Worm (Caenorhabditis elegans) whole organism, mixed stage, embryonic: ENCODE measurements around the gene Y60C6A.1.

Source experiments
- ceh-43 ChIP-seq: fragments of 200-800 bp; sonication (Bioruptor generic); optimal IDR thresholded peaks from 2 replicates; lab custom pipeline; 2018; ENCODE audit warnings: mild to moderate bottlenecking, missing genetic modification characterization, moderate library complexity, missing compliant biosample characterization
- elt-3 ChIP-seq: fragments of 150-350 bp; optimal IDR thresholded peaks from 2 replicates; lab custom pipeline; 2014; ENCODE audit warnings: missing biosample characterization, missing genetic modification characterization
- mls-2 ChIP-seq: sonication (generic microtip); optimal IDR thresholded peaks from 2 replicates; lab custom pipeline; 2016; ENCODE audit warnings: mild to moderate bottlenecking, missing genetic modification characterization, moderate library complexity, missing compliant biosample characterization
- nhr-76 ChIP-seq: sonication (generic microtip); optimal IDR thresholded peaks from 2 replicates; lab custom pipeline; 2017; ENCODE audit warnings: missing biosample characterization, missing genetic modification characterization
- sem-2 ChIP-seq: fragments of 200-800 bp; sonication (Bioruptor generic); optimal IDR thresholded peaks from 2 replicates; lab custom pipeline; 2018; ENCODE audit warnings: mild to moderate bottlenecking, missing genetic modification characterization, missing compliant biosample characterization
- snpc-4 ChIP-seq: fragments of 150-350 bp; optimal IDR thresholded peaks from 2 replicates; lab custom pipeline; 2014; ENCODE audit warnings: missing biosample characterization, missing genetic modification characterization
- unc-62 ChIP-seq: fragments of 150-350 bp; optimal IDR thresholded peaks from 2 replicates; lab custom pipeline; 2014; ENCODE audit warnings: missing biosample characterization, missing genetic modification reagents, missing genetic modification characterization
- ztf-11 ChIP-seq: fragments of 150-350 bp; optimal IDR thresholded peaks from 2 replicates; lab custom pipeline; 2014; ENCODE audit warnings: missing biosample characterization, missing genetic modification characterization

- TF ChIP-seq elt-3, result no peak
- TF ChIP-seq mls-2 (tag; lab: Kevin White, UChicago), result no peak
- no peak for TF ChIP-seq ztf-11 (tag; lab: Kevin White, UChicago)
- no peak for TF ChIP-seq snpc-4 (tag; lab: Kevin White, UChicago)
- no peak for TF ChIP-seq nhr-76 (tag; lab: Kevin White, UChicago)
- no peak for TF ChIP-seq sem-2 (GFP tag; lab: Kevin White, UChicago)
- no peak for TF ChIP-seq unc-62 (GFP tag; lab: Kevin White, UChicago)
- no peak for TF ChIP-seq ceh-43
Measured at ce11 chrV:4787836-4788235, 4.4 kb downstream of the Y60C6A.1 start.
